Fruit fly (Drosophila melanogaster): ENCODE measurements around the gene Hers.
"Not testable (repeated sequence)": the region's sequence is repeated elsewhere in the genome, so short reads cannot be mapped to it uniquely, and the experiment has no call there.

Gene Hers

DNA sequence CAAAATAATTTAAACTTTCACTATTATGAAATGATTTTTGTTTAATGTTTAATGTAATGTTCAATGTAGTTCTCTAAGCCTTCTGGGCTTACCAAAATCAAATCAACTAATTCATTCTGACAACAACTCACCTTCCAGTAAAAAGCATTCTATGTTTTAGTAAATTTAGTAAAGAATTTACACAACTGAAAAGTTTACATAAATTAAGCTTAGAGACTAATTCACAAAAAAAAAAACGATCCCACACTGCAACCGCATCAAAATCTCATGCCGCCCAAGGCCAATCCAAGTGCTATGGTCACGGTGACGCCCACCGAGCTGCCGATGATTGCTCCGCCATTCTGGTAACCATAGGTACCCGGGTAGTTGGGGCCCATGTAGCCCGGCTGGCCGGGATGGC lies 63.1 kb downstream of the Hers start, which contains the start of gene CG45489:
Gene CG45489, minus strand, starts transcription at position 101 of the 400 bp plus-strand sequence.
- TF ChIP-seq Sin3A, Myc, psq (optimal IDR thresholded peaks at IDR 0.05): not testable (repeated sequence)

- not testable (repeated sequence) for TF ChIP-seq ttk, h, Sin3A (optimal IDR thresholded peaks at IDR 0.05)
Measured at dm6 chrX:19934194-19934593, 68.2 kb downstream of the Hers start, which contains the start of gene CG45490. TSS of gene CG45490 (minus strand) at chrX:19934294.

DNA sequence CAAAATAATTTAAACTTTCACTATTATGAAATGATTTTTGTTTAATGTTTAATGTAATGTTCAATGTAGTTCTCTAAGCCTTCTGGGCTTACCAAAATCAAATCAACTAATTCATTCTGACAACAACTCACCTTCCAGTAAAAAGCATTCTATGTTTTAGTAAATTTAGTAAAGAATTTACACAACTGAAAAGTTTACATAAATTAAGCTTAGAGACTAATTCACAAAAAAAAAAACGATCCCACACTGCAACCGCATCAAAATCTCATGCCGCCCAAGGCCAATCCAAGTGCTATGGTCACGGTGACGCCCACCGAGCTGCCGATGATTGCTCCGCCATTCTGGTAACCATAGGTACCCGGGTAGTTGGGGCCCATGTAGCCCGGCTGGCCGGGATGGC lies 72.9 kb downstream of the Hers start, which contains the start of gene CG45491:
Gene CG45491, minus strand, starts transcription at position 101 of the 400 bp plus-strand sequence.
- not testable (repeated sequence) for TF ChIP-seq psq, insv, Myc (optimal IDR thresholded peaks at IDR 0.05)

dm6 chrX:19944047-19944446 lies 78.1 kb downstream of the Hers start, which contains the start of gene CG45492:
TSS of gene CG45492 (minus strand) at chrX:19944147.
- TF ChIP-seq insv, Myc, h (optimal IDR thresholded peaks at IDR 0.05): not testable (repeated sequence)

DNA sequence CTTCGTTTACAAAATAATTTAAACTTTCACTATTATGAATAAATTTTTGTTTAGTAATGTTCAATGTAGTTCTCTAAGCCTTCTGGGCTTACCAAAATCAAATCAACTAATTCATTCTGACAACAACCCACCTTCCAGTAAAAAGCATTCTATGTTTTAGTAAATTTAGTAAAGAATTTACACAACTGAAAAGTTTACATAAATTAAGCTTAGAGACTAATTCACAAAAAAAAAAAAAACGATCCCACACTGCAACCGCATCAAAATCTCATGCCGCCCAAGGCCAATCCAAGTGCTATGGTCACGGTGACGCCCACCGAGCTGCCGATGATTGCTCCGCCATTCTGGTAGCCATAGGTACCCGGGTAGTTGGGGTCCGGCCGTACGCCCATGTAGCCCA lies 82.8 kb downstream of the Hers start, which contains the start of gene CG45493:
Gene CG45493, minus strand, starts transcription at position 101 of the 400 bp plus-strand sequence.
- TF ChIP-seq Sin3A, h, ttk (optimal IDR thresholded peaks at IDR 0.05): not testable (repeated sequence)

dm6 chrX:19953508-19953907 lies 87.6 kb downstream of the Hers start, which contains the start of gene CG45494:
TSS of gene CG45494 (minus strand) at chrX:19953608.
- TF ChIP-seq h, Sin3A, psq (optimal IDR thresholded peaks at IDR 0.05): not testable (repeated sequence)
